Fruit fly (Drosophila melanogaster) whole organism, embryonic: ENCODE results near the gene P5CDh2.

Source experiments
- Bdp1 ChIP-seq: fragments of 200-800 bp; sonication (Bioruptor generic); optimal IDR thresholded peaks from 3 replicates; lab custom pipeline; 2016; ENCODE audit warnings: missing biosample characterization, missing genetic modification characterization
- CG10543 ChIP-seq: fragments of 200-800 bp; sonication (Bioruptor generic); optimal IDR thresholded peaks from 3 replicates; lab custom pipeline; 2017; ENCODE audit warnings: missing biosample characterization, mild to moderate bottlenecking, missing genetic modification characterization, moderate library complexity
- CG10654 ChIP-seq: fragments of 200-800 bp; sonication (Bioruptor generic); optimal IDR thresholded peaks from 2 replicates; lab custom pipeline; 2016; ENCODE audit warnings: missing biosample characterization, missing genetic modification characterization
- CG11398 ChIP-seq: fragments of 200-800 bp; sonication (Bioruptor generic); optimal IDR thresholded peaks from 2 replicates; lab custom pipeline; 2016; ENCODE audit warnings: missing biosample characterization, missing genetic modification characterization
- CG11696 ChIP-seq: fragments of 200-800 bp; sonication (Bioruptor generic); IDR thresholded peaks from 2 replicates; pipeline ENCODE4 v1.3.6; 2022; ENCODE audit warnings: missing biosample characterization, missing genetic modification characterization
- CG18476 ChIP-seq: fragments of 200-800 bp; sonication (Bioruptor generic); optimal IDR thresholded peaks from 2 replicates; lab custom pipeline; 2016; ENCODE audit warnings: missing biosample characterization, mild to moderate bottlenecking, missing genetic modification characterization
- CG18619 ChIP-seq: fragments of 200-800 bp; sonication (Bioruptor generic); optimal IDR thresholded peaks from 3 replicates; lab custom pipeline; 2017; ENCODE audit warnings: missing biosample characterization, mild to moderate bottlenecking, missing genetic modification characterization
- CG3163 ChIP-seq: fragments of 200-800 bp; sonication (Bioruptor generic); optimal IDR thresholded peaks from 3 replicates; lab custom pipeline; 2016; ENCODE audit warnings: missing biosample characterization, missing genetic modification characterization
- CG4282 ChIP-seq: fragments of 200-800 bp; sonication (Bioruptor generic); optimal IDR thresholded peaks from 2 replicates; lab custom pipeline; 2016; ENCODE audit warnings: missing biosample characterization, missing genetic modification characterization
- CG4424 ChIP-seq: fragments of 200-800 bp; sonication (Bioruptor generic); optimal IDR thresholded peaks from 3 replicates; lab custom pipeline; 2016; ENCODE audit warnings: missing biosample characterization, missing genetic modification characterization
- CG6175 ChIP-seq: fragments of 200-800 bp; sonication (Bioruptor generic); IDR thresholded peaks from 3 replicates; pipeline ENCODE4 v1.3.6; 2022; ENCODE audit warnings: missing biosample characterization, missing genetic modification characterization
- CG6854 ChIP-seq: fragments of 200-800 bp; sonication (Bioruptor generic); optimal IDR thresholded peaks from 3 replicates; lab custom pipeline; 2017; ENCODE audit warnings: missing biosample characterization, mild to moderate bottlenecking, missing genetic modification characterization
- CG8359 ChIP-seq: fragments of 200-800 bp; sonication (Bioruptor generic); optimal IDR thresholded peaks from 2 replicates; lab custom pipeline; 2017; ENCODE audit warnings: missing biosample characterization, mild to moderate bottlenecking, missing genetic modification characterization, borderline replicate concordance
- CG8388 ChIP-seq: fragments of 200-800 bp; sonication (Bioruptor generic); optimal IDR thresholded peaks from 2 replicates; lab custom pipeline; 2019; ENCODE audit warnings: missing biosample characterization, mild to moderate bottlenecking, missing genetic modification characterization, moderate library complexity
- Camta ChIP-seq: fragments of 200-800 bp; sonication (Bioruptor generic); optimal IDR thresholded peaks from 2 replicates; lab custom pipeline; 2016; ENCODE audit warnings: missing biosample characterization, missing genetic modification characterization
- D19A ChIP-seq: fragments of 200-800 bp; optimal IDR thresholded peaks from 3 replicates; lab custom pipeline; 2019; ENCODE audit warnings: missing biosample characterization, mild to moderate bottlenecking, missing genetic modification characterization, moderate library complexity
- Deaf1 ChIP-seq: fragments of 200-800 bp; optimal IDR thresholded peaks from 3 replicates; lab custom pipeline; 2019; ENCODE audit warnings: missing biosample characterization, mild to moderate bottlenecking, missing genetic modification characterization, moderate library complexity
- Doc2 ChIP-seq: fragments of 200-800 bp; sonication (Bioruptor generic); IDR thresholded peaks from 2 replicates; pipeline ENCODE4 v1.3.6; 2022; ENCODE audit warnings: missing biosample characterization, missing genetic modification characterization
- Fer2 ChIP-seq: fragments of 200-800 bp; sonication (Bioruptor generic); optimal IDR thresholded peaks from 2 replicates; lab custom pipeline; 2018; ENCODE audit warnings: missing biosample characterization, mild to moderate bottlenecking, missing genetic modification characterization, moderate library complexity
- Gug ChIP-seq: fragments of 200-800 bp; sonication (Bioruptor generic); IDR thresholded peaks from 4 replicates; pipeline ENCODE4 v1.3.6; 2022; ENCODE audit warnings: missing biosample characterization, missing genetic modification characterization
- HLH54F ChIP-seq: fragments of 200-800 bp; sonication (Bioruptor generic); optimal IDR thresholded peaks from 3 replicates; lab custom pipeline; 2016; ENCODE audit warnings: missing biosample characterization, missing genetic modification characterization
- Hmx ChIP-seq: fragments of 200-800 bp; sonication (Bioruptor generic); optimal IDR thresholded peaks from 2 replicates; lab custom pipeline; 2016; ENCODE audit warnings: missing biosample characterization, missing genetic modification characterization
- Hr3 ChIP-seq: fragments of 200-800 bp; sonication (Bioruptor generic); optimal IDR thresholded peaks from 3 replicates; lab custom pipeline; 2016; ENCODE audit warnings: missing biosample characterization, missing genetic modification characterization
- Hr51 ChIP-seq, 2 experiments: fragments of 200-800 bp; sonication (Bioruptor generic); optimal IDR thresholded peaks; 2 replicates in 1 of 2; 3 replicates in 1 of 2; lab custom pipeline; 2016 to 2018; ENCODE audit warnings: missing biosample characterization in 2 of 2, missing genetic modification characterization in 2 of 2, mild to moderate bottlenecking in 1 of 2, moderate library complexity in 1 of 2
- Jarid2 ChIP-seq: fragments of 200-800 bp; sonication (Bioruptor generic); optimal IDR thresholded peaks from 3 replicates; lab custom pipeline; 2017; ENCODE audit warnings: mild to moderate bottlenecking, missing biosample characterization, missing genetic modification reagents, missing genetic modification characterization
- Lpt ChIP-seq: fragments of >200 bp; optimal IDR thresholded peaks from 2 replicates; lab custom pipeline; 2018; ENCODE audit warnings: missing biosample characterization, missing genetic modification characterization
- Neu2 ChIP-seq: fragments of 200-800 bp; sonication (Bioruptor generic); optimal IDR thresholded peaks from 3 replicates; lab custom pipeline; 2016; ENCODE audit warnings: missing biosample characterization, missing genetic modification characterization, borderline replicate concordance
- Nf-YC ChIP-seq: fragments of 200-800 bp; optimal IDR thresholded peaks from 3 replicates; lab custom pipeline; 2019; ENCODE audit warnings: missing biosample characterization, mild to moderate bottlenecking, missing genetic modification characterization, moderate library complexity
- Optix ChIP-seq: fragments of 200-800 bp; sonication (Bioruptor generic); IDR thresholded peaks from 3 replicates; pipeline ENCODE4 v1.3.6; 2022; ENCODE audit warnings: missing biosample characterization, missing genetic modification characterization
- Sry-β ChIP-seq: fragments of 200-800 bp; sonication (Bioruptor generic); optimal IDR thresholded peaks from 2 replicates; lab custom pipeline; 2018; ENCODE audit warnings: missing biosample characterization, mild to moderate bottlenecking, missing genetic modification characterization, moderate library complexity
- YL-1 ChIP-seq: fragments of 200-800 bp; sonication (Bioruptor generic); optimal IDR thresholded peaks from 3 replicates; lab custom pipeline; 2017; ENCODE audit warnings: missing biosample characterization, mild to moderate bottlenecking, missing genetic modification characterization
- bowl ChIP-seq: fragments of 200-800 bp; sonication (Bioruptor generic); IDR thresholded peaks from 2 replicates; pipeline ENCODE4 v1.3.6; 2022; ENCODE audit warnings: missing biosample characterization, missing genetic modification characterization
- crc ChIP-seq: fragments of 200-800 bp; sonication (Bioruptor generic); optimal IDR thresholded peaks from 2 replicates; lab custom pipeline; 2016; ENCODE audit warnings: missing biosample characterization, missing genetic modification characterization
- crol ChIP-seq: fragments of 200-800 bp; sonication (Bioruptor generic); IDR thresholded peaks from 2 replicates; pipeline ENCODE4 v1.3.6; 2022; ENCODE audit warnings: missing biosample characterization, missing genetic modification characterization
- dmrt11E ChIP-seq: fragments of 200-800 bp; sonication (Bioruptor generic); optimal IDR thresholded peaks from 3 replicates; lab custom pipeline; 2018; ENCODE audit warnings: missing biosample characterization, mild to moderate bottlenecking, missing genetic modification characterization, moderate library complexity
- dpn ChIP-seq, 2 experiments: fragments of 200-800 bp; sonication (Bioruptor generic); optimal IDR thresholded peaks; 3 replicates each; lab custom pipeline; 2016; ENCODE audit warnings: missing biosample characterization in 2 of 2, missing genetic modification characterization in 2 of 2
- emc ChIP-seq: fragments of 200-800 bp; sonication (Bioruptor generic); optimal IDR thresholded peaks from 2 replicates; lab custom pipeline; 2016; ENCODE audit warnings: missing biosample characterization, missing genetic modification characterization
- eyg ChIP-seq: fragments of 200-800 bp; sonication (Bioruptor generic); optimal IDR thresholded peaks from 3 replicates; lab custom pipeline; 2016; ENCODE audit warnings: missing biosample characterization, missing genetic modification characterization
- gcm2 ChIP-seq: fragments of 200-800 bp; sonication (Bioruptor generic); optimal IDR thresholded peaks from 2 replicates; lab custom pipeline; 2016; ENCODE audit warnings: missing biosample characterization, missing genetic modification characterization
- jing ChIP-seq: fragments of 200-800 bp; sonication (Bioruptor generic); optimal IDR thresholded peaks from 2 replicates; lab custom pipeline; 2018; ENCODE audit warnings: missing biosample characterization, mild to moderate bottlenecking, missing genetic modification characterization
- lola ChIP-seq, 3 experiments: fragments of >200 bp in 2 of 3; fragments of 200-800 bp in 1 of 3; sonication (Bioruptor generic) in 1 of 3; optimal IDR thresholded peaks; 2 replicates each; lab custom pipeline; 2017 to 2019; ENCODE audit warnings: missing biosample characterization in 3 of 3, missing genetic modification characterization in 3 of 3, mild to moderate bottlenecking in 1 of 3, moderate library complexity in 1 of 3
- mam ChIP-seq: fragments of 200-800 bp; sonication (Bioruptor generic); optimal IDR thresholded peaks from 3 replicates; lab custom pipeline; 2016; ENCODE audit warnings: missing biosample characterization, missing genetic modification characterization
- nau ChIP-seq: fragments of 200-800 bp; sonication (Bioruptor generic); optimal IDR thresholded peaks from 3 replicates; lab custom pipeline; 2017; ENCODE audit warnings: missing biosample characterization, mild to moderate bottlenecking, missing genetic modification characterization, missing genetic modification reagents
- pho ChIP-seq: fragments of 200-800 bp; sonication (Bioruptor generic); optimal IDR thresholded peaks from 2 replicates; lab custom pipeline; 2016; ENCODE audit warnings: missing biosample characterization, missing genetic modification characterization
- pros ChIP-seq: fragments of 200-800 bp; sonication (Bioruptor generic); optimal IDR thresholded peaks from 3 replicates; lab custom pipeline; 2019; ENCODE audit warnings: missing biosample characterization, mild to moderate bottlenecking, missing genetic modification characterization, moderate library complexity
- ranshi ChIP-seq: fragments of 200-800 bp; sonication (Bioruptor generic); IDR thresholded peaks from 2 replicates; pipeline ENCODE4 v1.3.6; 2022; ENCODE audit warnings: missing biosample characterization, missing genetic modification characterization
- scrt ChIP-seq: fragments of 200-800 bp; sonication (Bioruptor generic); optimal IDR thresholded peaks from 2 replicates; lab custom pipeline; 2018; ENCODE audit warnings: missing biosample characterization, mild to moderate bottlenecking, missing genetic modification characterization, moderate library complexity
- sna ChIP-seq: fragments of 200-800 bp; sonication (Bioruptor generic); IDR thresholded peaks from 2 replicates; pipeline ENCODE4 v1.3.6; 2022; ENCODE audit warnings: missing biosample characterization, missing genetic modification characterization; ENCODE audit not compliant: partially characterized antibody
- ssp ChIP-seq: fragments of 200-800 bp; sonication (Bioruptor generic); IDR thresholded peaks from 2 replicates; pipeline ENCODE4 v1.3.6; 2022; ENCODE audit warnings: missing biosample characterization, missing genetic modification characterization
- toy ChIP-seq: fragments of 200-800 bp; sonication (Bioruptor generic); IDR thresholded peaks from 2 replicates; pipeline ENCODE4 v1.3.6; 2022; ENCODE audit warnings: missing biosample characterization, missing genetic modification characterization
- trh ChIP-seq: fragments of 200-800 bp; sonication (Bioruptor generic); optimal IDR thresholded peaks from 2 replicates; lab custom pipeline; 2016; ENCODE audit warnings: missing biosample characterization, missing genetic modification characterization

Gene P5CDh2

dm6 chr3R:21859509-21859908, 18.2 kb upstream of the P5CDh2 start (continued):
- TF ChIP-seq pros (GFP tag; lab: Kevin White, UChicago) (no peak), Jarid2 (GFP tag; lab: Kevin White, UChicago) (no peak), CG8359 (GFP tag; lab: Kevin White, UChicago) (peak; percentile 21), Hr51 (GFP tag; optimal IDR thresholded peaks at IDR 0.05; lab: Kevin White, UChicago) (peak; percentile 9 to 35), Hr3 (peak; percentile 26), crc (GFP tag; lab: Kevin White, UChicago) (peak; percentile 28), ssp (GFP tag; lab: Robert Waterston, UW) (no peak), lola (GFP tag; optimal IDR thresholded peaks at IDR 0.05; lab: Kevin White, UChicago) (peak in 1 of 3 experiments; percentile 75), Nf-YC (tag; lab: Kevin White, UChicago) (no peak), Lpt (GFP tag; lab: Kevin White, UChicago) (no peak), scrt (no peak), CG18476 (GFP tag; lab: Kevin White, UChicago) (peak; percentile 18), eyg (GFP tag; lab: Kevin White, UChicago) (no peak), Doc2 (no peak), crol (GFP tag; lab: Robert Waterston, UW) (0 out of 2 replicates have a peak, but pooled peaks have one; percentile 17), CG6854 (GFP tag; lab: Kevin White, UChicago) (no peak), emc (no peak), trh (GFP tag; lab: Kevin White, UChicago) (no peak), Sry-β (GFP tag; lab: Kevin White, UChicago) (no peak), ranshi (GFP tag; lab: Robert Waterston, UW) (no peak), jing (GFP tag; lab: Kevin White, UChicago) (peak; percentile 27), CG8388 (GFP tag; lab: Kevin White, UChicago) (peak; percentile 62), Gug (GFP tag; lab: Robert Waterston, UW) (no peak), CG4424 (peak; percentile 47), CG11398 (GFP tag; lab: Kevin White, UChicago) (no peak), Fer2 (tag; lab: Kevin White, UChicago) (no peak), YL-1 (no peak), CG3163 (no peak), HLH54F (no peak), Camta (GFP tag; lab: Kevin White, UChicago) (peak; percentile 51), Neu2 (GFP tag; lab: Kevin White, UChicago) (no peak), toy (GFP tag; lab: Robert Waterston, UW) (no peak), D19A (tag; lab: Kevin White, UChicago) (peak; percentile 44), sna (GFP tag; lab: Robert Waterston, UW) (no peak), CG10654 (GFP tag; lab: Kevin White, UChicago) (peak; percentile 20), CG18619 (GFP tag; lab: Kevin White, UChicago) (peak; percentile 38), nau (GFP tag; lab: Kevin White, UChicago) (no peak), dmrt11E (tag; lab: Kevin White, UChicago) (peak; percentile 85), Deaf1 (tag; lab: Kevin White, UChicago) (no peak), pho (GFP tag; lab: Kevin White, UChicago) (no peak), Optix (GFP tag; lab: Robert Waterston, UW) (no peak), mam (GFP tag; lab: Kevin White, UChicago) (no peak), bowl (GFP tag; lab: Robert Waterston, UW) (no peak), gcm2 (GFP tag; lab: Kevin White, UChicago) (no peak), Bdp1 (GFP tag; lab: Kevin White, UChicago) (no peak), CG11696 (GFP tag; lab: Robert Waterston, UW) (0 out of 2 replicates have a peak, but pooled peaks have one; percentile 32), CG6175 (GFP tag; lab: Robert Waterston, UW) (no peak), dpn (GFP tag; optimal IDR thresholded peaks at IDR 0.05; lab: Kevin White, UChicago) (peak; percentile 7 to 46), CG4282 (GFP tag; lab: Kevin White, UChicago) (no peak), Hmx (GFP tag; lab: Kevin White, UChicago) (no peak), CG10543 (GFP tag; lab: Kevin White, UChicago) (no peak)
